Fruit fly (Drosophila melanogaster): ENCODE measurements around the gene CG42263.

dm6 chr3L:19907706-19908070 is 47.9 kb downstream of the CG42263 start:
- TF ChIP-seq psq (optimal IDR thresholded peaks at IDR 0.05) (no peak), usp (GFP tag; optimal IDR thresholded peaks at IDR 0.05) (no peak)
